Worm (Caenorhabditis elegans) whole organism, late embryonic: ENCODE data around the gene K05D4.9.

ENCODE experiments used
- F13H6.1 ChIP-seq: sonication (generic microtip); optimal IDR thresholded peaks from 2 replicates; lab custom pipeline; 2016; ENCODE audit warnings: missing genetic modification characterization, missing compliant biosample characterization
- ama-1 ChIP-seq: fragments of 150-350 bp; optimal IDR thresholded peaks from 2 replicates; lab custom pipeline; 2014
- ets-4 ChIP-seq: sonication (generic microtip); optimal IDR thresholded peaks from 2 replicates; lab custom pipeline; 2016; ENCODE audit warnings: missing genetic modification characterization, missing compliant biosample characterization
- fkh-10 ChIP-seq: fragments of 150-350 bp; optimal IDR thresholded peaks from 2 replicates; lab custom pipeline; 2014; ENCODE audit warnings: missing biosample characterization, missing genetic modification reagents, missing genetic modification characterization
- hlh-6 ChIP-seq: sonication (generic microtip); optimal IDR thresholded peaks from 2 replicates; lab custom pipeline; 2016; ENCODE audit warnings: missing genotype, missing genetic modification characterization, missing compliant biosample characterization
- nhr-11 ChIP-seq: fragments of 150-350 bp; optimal IDR thresholded peaks from 2 replicates; lab custom pipeline; 2014; ENCODE audit warnings: missing biosample characterization, missing genetic modification characterization
- pqm-1 ChIP-seq: sonication (generic microtip); optimal IDR thresholded peaks from 2 replicates; lab custom pipeline; 2016; ENCODE audit warnings: missing genetic modification characterization, missing compliant biosample characterization

DNA sequence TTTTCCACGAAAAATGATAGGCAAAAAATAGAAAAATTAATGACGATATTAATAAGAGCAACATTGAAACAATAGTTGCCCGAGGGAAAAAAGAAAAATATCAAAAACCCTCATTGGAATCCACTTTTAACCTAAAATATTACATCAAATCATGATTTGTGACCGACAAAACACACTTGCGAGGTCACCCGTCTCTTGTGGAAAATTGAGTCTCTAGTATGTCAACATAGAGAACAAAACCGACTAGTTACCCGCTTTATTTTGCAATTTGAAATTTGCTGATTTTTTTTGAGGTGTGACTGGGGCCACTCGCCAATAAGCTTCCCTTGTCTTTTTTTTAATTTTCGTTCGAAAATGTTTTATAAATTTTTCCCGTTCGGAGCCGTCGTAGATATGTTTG, 4.1 kb upstream of the K05D4.9 start, which contains the start of gene cyp-33D1:
- no peak for TF ChIP-seq ets-4 (tag; lab: Kevin White, UChicago)
- no peak for TF ChIP-seq fkh-10 (GFP tag; lab: Kevin White, UChicago)
- no peak for TF ChIP-seq pqm-1 (tag; lab: Kevin White, UChicago)
- TF ChIP-seq F13H6.1: no peak
- TF ChIP-seq nhr-11 (tag; lab: Kevin White, UChicago): no peak
- TF ChIP-seq ama-1 (lab: Kevin White, UChicago): no peak
- no peak for TF ChIP-seq hlh-6
